Fruit fly (Drosophila melanogaster): ENCODE measurements around the gene CG6503.
A peak's percentile ranks its signal among the peaks of the same experiment; 100 is the strongest.

The CG6503 gene

dm6 chr3R:26425005-26425404, at the start of gene CG6503:
CG6503 (minus strand) TSS chr3R:26425105.
- TF ChIP-seq CG10267 (tag; optimal IDR thresholded peaks at IDR 0.05) (no peak), Pdp1 (GFP tag; optimal IDR thresholded peaks at IDR 0.05) (peak in 1 of 2 experiments; percentile 26)

- TF ChIP-seq CG15601 (tag; optimal IDR thresholded peaks at IDR 0.05) (no peak), mirr (GFP tag; optimal IDR thresholded peaks at IDR 0.05) (peak; percentile 66), exex (tag; optimal IDR thresholded peaks at IDR 0.05) (peak; percentile 52), CG8089 (GFP tag; optimal IDR thresholded peaks at IDR 0.05) (no peak)
Observed at dm6 chr3R:26465121-26465520, 40.2 kb upstream of the CG6503 start.

dm6 chr3R:26464370-26464769, 39.5 kb upstream of the CG6503 start:
- TF ChIP-seq CG9797 (GFP tag; optimal IDR thresholded peaks at IDR 0.05) (no peak), sima (GFP tag; optimal IDR thresholded peaks at IDR 0.05) (no peak), Drgx (GFP tag; IDR thresholded peaks at IDR 0.05) (peak; percentile 25; the same call in 1 of the 2 replicates), wor (GFP tag; IDR thresholded peaks at IDR 0.05) (no peak), Ets65A (GFP tag) (peak; percentile 41), bsh (GFP tag; optimal IDR thresholded peaks at IDR 0.05) (peak in 1 of 2 experiments; percentile 29), CG7372 (GFP tag; IDR thresholded peaks at IDR 0.05) (peak; percentile 41; the same call in 1 of the 2 replicates), nom (GFP tag; optimal IDR thresholded peaks at IDR 0.05) (peak; percentile 82)

- TF ChIP-seq sima (GFP tag; optimal IDR thresholded peaks at IDR 0.05): no peak
- TF ChIP-seq CG14441 (GFP tag; IDR thresholded peaks at IDR 0.05): no peak
- no peak for TF ChIP-seq Ptx1 (GFP tag; IDR thresholded peaks at IDR 0.05)
- TF ChIP-seq B-H2 (GFP tag; optimal IDR thresholded peaks at IDR 0.05): no peak
- no peak for TF ChIP-seq esg (GFP tag; conservative IDR thresholded peaks at IDR 0.05)
- TF ChIP-seq YL-1 (GFP tag; optimal IDR thresholded peaks at IDR 0.05): no peak
- no peak for TF ChIP-seq Doc2 (GFP tag; IDR thresholded peaks at IDR 0.05)
- TF ChIP-seq CG18764 (GFP tag; optimal IDR thresholded peaks at IDR 0.05): no peak
- no peak for TF ChIP-seq CG1603 (tag; optimal IDR thresholded peaks at IDR 0.05)
- TF ChIP-seq CG8359 (GFP tag; optimal IDR thresholded peaks at IDR 0.05; ENCODE audit: borderline replicate concordance): no peak
- TF ChIP-seq Fer1 (GFP tag; optimal IDR thresholded peaks at IDR 0.05): no peak
- TF ChIP-seq chif (GFP tag; optimal IDR thresholded peaks at IDR 0.05): no peak
- no peak for TF ChIP-seq gsb (GFP tag; IDR thresholded peaks at IDR 0.05)
- no peak for TF ChIP-seq bcd (GFP tag; optimal IDR thresholded peaks at IDR 0.05)
- TF ChIP-seq CG4617 (GFP tag; optimal IDR thresholded peaks at IDR 0.05; ENCODE audit: borderline replicate concordance): no peak
- TF ChIP-seq Ets65A (GFP tag): no peak
- no peak for TF ChIP-seq rib (GFP tag; IDR thresholded peaks at IDR 0.05)
- TF ChIP-seq fd3F (GFP tag; optimal IDR thresholded peaks at IDR 0.05): no peak
- TF ChIP-seq tna (GFP tag; IDR thresholded peaks at IDR 0.05; ENCODE audit: partially characterized antibody): no peak
Observed at dm6 chr3R:26463558-26463957, 38.7 kb upstream of the CG6503 start.

dm6 chr3R:26463146-26463545, 38.2 kb upstream of the CG6503 start:
- TF ChIP-seq odd (GFP tag; optimal IDR thresholded peaks at IDR 0.05) (no peak), CG30431 (GFP tag; optimal IDR thresholded peaks at IDR 0.05) (no peak), fd96Cb (tag; optimal IDR thresholded peaks at IDR 0.05) (no peak), ERR (GFP tag; optimal IDR thresholded peaks at IDR 0.05) (no peak), CG42726 (GFP tag; IDR thresholded peaks at IDR 0.05; ENCODE audit: partially characterized antibody) (no peak), Hr39 (optimal IDR thresholded peaks at IDR 0.05) (no peak), CG15269 (tag; optimal IDR thresholded peaks at IDR 0.05) (no peak), CG9727 (GFP tag; optimal IDR thresholded peaks at IDR 0.05) (no peak), CG6654 (GFP tag; optimal IDR thresholded peaks at IDR 0.05) (no peak), Hr78 (GFP tag; optimal IDR thresholded peaks at IDR 0.05) (peak in 1 of 2 experiments; percentile 27), Med (GFP tag) (peak; percentile 47), Taf1 (GFP tag; IDR thresholded peaks at IDR 0.05) (no peak), tup (GFP tag; optimal IDR thresholded peaks at IDR 0.05) (no peak), Drgx (GFP tag; IDR thresholded peaks at IDR 0.05) (no peak), toy (GFP tag; IDR thresholded peaks at IDR 0.05) (no peak), Deaf1 (tag; optimal IDR thresholded peaks at IDR 0.05) (no peak)
